Fruit fly (Drosophila melanogaster): ENCODE data around the gene ko.

ko gene

DNA sequence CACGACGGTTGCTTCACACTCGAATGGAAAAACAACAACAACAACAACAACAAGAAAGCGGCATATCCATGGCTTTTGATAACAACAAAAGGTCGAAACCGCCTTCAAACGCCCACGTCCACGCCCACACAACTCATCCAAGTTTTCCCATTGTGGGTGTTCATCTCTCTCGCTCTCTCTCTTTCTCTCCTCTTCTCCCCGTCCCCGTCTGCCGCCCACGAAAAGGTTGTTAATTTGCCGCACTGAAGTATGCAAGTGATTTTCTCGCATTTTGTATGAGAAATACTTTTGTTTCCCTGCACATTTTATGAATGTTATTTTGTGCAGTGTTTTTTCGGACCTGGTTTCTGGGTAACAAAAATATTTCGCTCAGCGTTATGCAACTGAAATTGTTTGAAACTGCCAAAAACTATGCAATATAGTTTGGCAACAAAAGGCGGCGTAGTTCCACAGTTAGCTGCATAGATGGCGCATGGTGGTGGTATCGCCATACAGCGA is 81.5 kb downstream of the ko start (continued):
- TF ChIP-seq Camta (GFP tag; optimal IDR thresholded peaks at IDR 0.05) (no peak), CG10321 (GFP tag; IDR thresholded peaks at IDR 0.05) (no peak), CG17612 (GFP tag; IDR thresholded peaks at IDR 0.05) (peak; percentile 87), sens (GFP tag) (peak; percentile 90), CG12219 (GFP tag; optimal IDR thresholded peaks at IDR 0.05) (no peak), jing (GFP tag; optimal IDR thresholded peaks at IDR 0.05) (no peak), CG34422 (GFP tag; IDR thresholded peaks at IDR 0.05) (0 out of 3 replicates have a peak, but pooled peaks have one; percentile 25), Hr51 (GFP tag; optimal IDR thresholded peaks at IDR 0.05) (peak in 1 of 2 experiments; percentile 8), disco-r (GFP tag; optimal IDR thresholded peaks at IDR 0.05) (no peak), usp (GFP tag; optimal IDR thresholded peaks at IDR 0.05) (no peak), bigmax (GFP tag; optimal IDR thresholded peaks at IDR 0.05) (peak; percentile 9), CG9797 (GFP tag; optimal IDR thresholded peaks at IDR 0.05) (no peak), CG4424 (GFP tag; optimal IDR thresholded peaks at IDR 0.05) (peak; percentile 48), Deaf1 (tag; optimal IDR thresholded peaks at IDR 0.05) (peak; percentile 1), ssp (GFP tag; IDR thresholded peaks at IDR 0.05) (peak; percentile 13; the same call in 1 of the 2 replicates), Ravus (GFP tag; IDR thresholded peaks at IDR 0.05) (no peak), CG2120 (GFP tag; optimal IDR thresholded peaks at IDR 0.05) (peak; percentile 13), Jarid2 (GFP tag; optimal IDR thresholded peaks at IDR 0.05) (peak; percentile 51), CG9932 (GFP tag; IDR thresholded peaks at IDR 0.05) (peak; percentile 64), NC2α (GFP tag; optimal IDR thresholded peaks at IDR 0.05) (no peak), aop (GFP tag; IDR thresholded peaks at IDR 0.05) (no peak), CG5953 (GFP tag; IDR thresholded peaks at IDR 0.05) (no peak), MESR4 (GFP tag; optimal IDR thresholded peaks at IDR 0.05) (peak; percentile 7), CG8281 (tag; optimal IDR thresholded peaks at IDR 0.05) (no peak), al (GFP tag; IDR thresholded peaks at IDR 0.05) (no peak), TFAM (GFP tag; optimal IDR thresholded peaks at IDR 0.05) (no peak), Scr (GFP tag; IDR thresholded peaks at IDR 0.05; ENCODE audit: partially characterized antibody) (no peak), CG4360 (GFP tag; IDR thresholded peaks at IDR 0.05) (peak; percentile 87), prd (optimal IDR thresholded peaks at IDR 0.05) (no peak), prd (GFP tag; IDR thresholded peaks at IDR 0.05) (0 out of 3 replicates have a peak, but pooled peaks have one; percentile 8), CG8089 (GFP tag; optimal IDR thresholded peaks at IDR 0.05) (no peak), CG1024 (GFP tag; IDR thresholded peaks at IDR 0.05) (no peak), Med (GFP tag) (peak; percentile 91), CG7357 (GFP tag; IDR thresholded peaks at IDR 0.05) (no peak), CG15073 (GFP tag; optimal IDR thresholded peaks at IDR 0.05) (no peak), CG8290 (GFP tag; optimal IDR thresholded peaks at IDR 0.05) (peak; percentile 59), CG8290 (tag; optimal IDR thresholded peaks at IDR 0.05) (peak; percentile 51 to 83), corto (GFP tag; optimal IDR thresholded peaks at IDR 0.05) (no peak), nerfin-2 (GFP tag; IDR thresholded peaks at IDR 0.05; ENCODE audit: partially characterized antibody) (no peak), D19B (GFP tag; optimal IDR thresholded peaks at IDR 0.05) (no peak), gem (tag; optimal IDR thresholded peaks at IDR 0.05) (no peak), CG3847 (GFP tag; IDR thresholded peaks at IDR 0.05) (peak; percentile 44; the same call in 1 of the 2 replicates), ap (GFP tag; IDR thresholded peaks at IDR 0.05) (no peak), HLHmδ (GFP tag; optimal IDR thresholded peaks at IDR 0.05) (no peak), CG7745 (tag; optimal IDR thresholded peaks at IDR 0.05) (no peak), YL-1 (GFP tag; optimal IDR thresholded peaks at IDR 0.05) (no peak), D (optimal IDR thresholded peaks at IDR 0.05) (no peak), D (GFP tag; optimal IDR thresholded peaks at IDR 0.05) (no peak), CG14441 (GFP tag; IDR thresholded peaks at IDR 0.05) (peak; percentile 32; the same call in 1 of the 2 replicates), grau (tag; optimal IDR thresholded peaks at IDR 0.05) (peak; percentile 30), cad (GFP tag; optimal IDR thresholded peaks at IDR 0.05) (no peak), en (GFP tag; optimal IDR thresholded peaks at IDR 0.05) (no peak), CG3065 (GFP tag; optimal IDR thresholded peaks at IDR 0.05) (peak; percentile 97)
